Worm (Caenorhabditis elegans): Measurements from ENCODE around the gene chtb-2.

chtb-2 gene

DNA sequence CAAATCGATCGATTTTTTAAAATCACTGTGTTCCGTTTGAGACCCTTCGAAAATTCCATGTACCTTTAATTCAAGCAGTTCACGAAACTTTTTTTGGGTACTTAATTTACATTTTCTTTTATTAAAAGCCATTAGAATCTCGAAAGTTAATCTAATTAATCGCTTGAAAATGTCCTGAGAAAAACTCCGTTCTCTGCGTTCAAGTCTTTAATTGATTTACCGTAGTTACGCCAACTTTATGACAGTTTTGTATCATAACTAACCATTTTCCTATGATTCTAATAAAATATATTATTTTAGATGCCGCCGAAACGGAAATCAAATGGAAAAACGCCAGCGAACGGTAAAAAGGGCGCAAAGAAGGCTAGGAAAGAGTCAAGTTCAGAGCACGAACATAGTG, 28.8 kb upstream of the chtb-2 start, which contains the start of gene jhdm-1:
TSS of gene jhdm-1 (plus strand) at position 301 of the 400 bp plus-strand sequence.
- TF ChIP-seq aly-2 (tag; optimal IDR thresholded peaks at IDR 0.05) (no peak), unc-62 (GFP tag; optimal IDR thresholded peaks at IDR 0.05) (no peak), ztf-11 (tag; optimal IDR thresholded peaks at IDR 0.05) (no peak), fkh-2 (tag; optimal IDR thresholded peaks at IDR 0.05) (no peak), nhr-11 (tag; optimal IDR thresholded peaks at IDR 0.05) (no peak), eor-1 (tag; optimal IDR thresholded peaks at IDR 0.05) (no peak), nhr-28 (tag; optimal IDR thresholded peaks at IDR 0.05) (no peak)

DNA sequence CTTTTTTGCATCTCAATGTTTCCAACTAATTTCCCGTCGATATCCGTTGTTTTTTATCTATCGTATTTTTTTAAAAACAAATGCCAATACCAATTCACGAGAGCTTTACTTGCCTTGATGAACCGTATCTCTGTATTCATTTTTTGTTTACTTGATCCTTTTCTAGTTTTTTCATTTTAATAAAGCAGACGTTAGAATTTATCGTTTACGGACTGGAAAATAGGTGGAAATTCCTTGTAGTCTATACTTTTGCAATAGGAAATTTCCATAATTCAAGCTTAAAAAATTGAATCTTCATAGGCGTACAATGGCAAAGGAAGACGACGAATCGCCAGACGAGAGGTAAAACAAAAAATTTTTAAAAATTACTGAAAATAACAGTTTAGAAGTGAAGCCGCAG, 23.2 kb upstream of the chtb-2 start, which contains the start of gene algn-1:
TSS of gene algn-1 (plus strand) at position 301 of the 400 bp plus-strand sequence.
- TF ChIP-seq ceh-82 (tag; optimal IDR thresholded peaks at IDR 0.05): no peak
- TF ChIP-seq ceh-28 (tag; optimal IDR thresholded peaks at IDR 0.05): no peak
- no peak for TF ChIP-seq nhr-11 (tag; optimal IDR thresholded peaks at IDR 0.05)
- no peak for TF ChIP-seq zag-1 (tag; optimal IDR thresholded peaks at IDR 0.05)
- TF ChIP-seq nhr-43 (tag; optimal IDR thresholded peaks at IDR 0.05; ENCODE audit: poor library complexity, severe bottlenecking): no peak
- no peak for TF ChIP-seq eor-1 (tag; optimal IDR thresholded peaks at IDR 0.05)
- TF ChIP-seq pqm-1 (tag; optimal IDR thresholded peaks at IDR 0.05): no peak
- TF ChIP-seq jun-1 (tag; optimal IDR thresholded peaks at IDR 0.05): no peak
- TF ChIP-seq lsy-12 (tag; optimal IDR thresholded peaks at IDR 0.05): no peak
- no peak for TF ChIP-seq ztf-11 (tag; optimal IDR thresholded peaks at IDR 0.05)
- no peak for TF ChIP-seq nhr-25 (tag; optimal IDR thresholded peaks at IDR 0.05)
- TF ChIP-seq nhr-237 (tag; optimal IDR thresholded peaks at IDR 0.05): no peak
- no peak for TF ChIP-seq R02D3.7 (tag; optimal IDR thresholded peaks at IDR 0.05)
- no peak for TF ChIP-seq unc-39 (tag; optimal IDR thresholded peaks at IDR 0.05)
- no peak for TF ChIP-seq fkh-2 (tag; optimal IDR thresholded peaks at IDR 0.05)
- no peak for TF ChIP-seq ceh-9 (tag; optimal IDR thresholded peaks at IDR 0.05)
- no peak for TF ChIP-seq snpc-4 (tag; optimal IDR thresholded peaks at IDR 0.05)

DNA sequence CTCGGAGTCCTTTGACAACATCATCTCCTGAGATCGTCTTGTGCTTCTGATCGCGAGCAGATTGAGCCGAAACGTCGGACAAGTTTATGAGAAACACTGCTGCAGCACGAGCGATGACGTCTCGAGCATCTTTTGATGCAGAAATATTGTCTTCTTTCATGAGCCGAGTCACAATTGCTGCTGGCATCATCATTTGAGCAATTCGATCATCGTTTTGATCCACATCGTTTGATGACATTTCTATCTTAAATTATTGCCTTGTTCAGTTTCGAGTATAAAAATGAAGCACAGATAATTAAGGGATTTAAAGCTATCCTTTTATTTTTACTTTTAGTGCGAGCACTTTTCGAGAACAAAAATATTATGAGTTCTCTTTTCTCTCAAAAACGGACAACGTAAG, 20.4 kb upstream of the chtb-2 start, which contains the start of gene T26A5.8:
TSS of gene T26A5.8 (minus strand) at position 247 of the 400 bp plus-strand sequence.
- TF ChIP-seq ztf-11 (tag; optimal IDR thresholded peaks at IDR 0.05): no peak
- no peak for TF ChIP-seq R02D3.7 (tag; optimal IDR thresholded peaks at IDR 0.05)
- no peak for TF ChIP-seq zag-1 (tag; optimal IDR thresholded peaks at IDR 0.05)
- no peak for TF ChIP-seq tbx-2 (tag; optimal IDR thresholded peaks at IDR 0.05)
- no peak for TF ChIP-seq ZK546.5 (tag; optimal IDR thresholded peaks at IDR 0.05)
- no peak for TF ChIP-seq lin-15B (tag; optimal IDR thresholded peaks at IDR 0.05)
- peak; percentile 20 for TF ChIP-seq elt-2 (tag; optimal IDR thresholded peaks at IDR 0.05)
- TF ChIP-seq nhr-25 (tag; optimal IDR thresholded peaks at IDR 0.05): no peak
- TF ChIP-seq fos-1 (tag; optimal IDR thresholded peaks at IDR 0.05): no peak
- TF ChIP-seq nhr-23 (tag; optimal IDR thresholded peaks at IDR 0.05): no peak
- TF ChIP-seq fkh-2 (tag; optimal IDR thresholded peaks at IDR 0.05): no peak
- TF ChIP-seq nfya-1 (tag; optimal IDR thresholded peaks at IDR 0.05; ENCODE audit: insufficient read depth): peak; percentile 10
- no peak for TF ChIP-seq nhr-237 (tag; optimal IDR thresholded peaks at IDR 0.05)
- no peak for TF ChIP-seq mdl-1 (tag; optimal IDR thresholded peaks at IDR 0.05)
- TF ChIP-seq ceh-16 (tag; optimal IDR thresholded peaks at IDR 0.05): no peak
- TF ChIP-seq skn-1 (tag; optimal IDR thresholded peaks at IDR 0.05): no peak
- no peak for TF ChIP-seq nhr-28 (tag; optimal IDR thresholded peaks at IDR 0.05)
- no peak for TF ChIP-seq jun-1 (tag; optimal IDR thresholded peaks at IDR 0.05)
- TF ChIP-seq nhr-43 (tag; optimal IDR thresholded peaks at IDR 0.05; ENCODE audit: poor library complexity, severe bottlenecking): peak; percentile 40
- no peak for TF ChIP-seq elt-1 (tag; optimal IDR thresholded peaks at IDR 0.05)
- TF ChIP-seq pha-4 (tag; optimal IDR thresholded peaks at IDR 0.05): no peak
- no peak for TF ChIP-seq fkh-10 (GFP tag; optimal IDR thresholded peaks at IDR 0.05)
- TF ChIP-seq ama-1 (optimal IDR thresholded peaks at IDR 0.05): peak; percentile 96
- TF ChIP-seq lsy-12 (tag; optimal IDR thresholded peaks at IDR 0.05): peak; percentile 30
- TF ChIP-seq nhr-12 (tag; optimal IDR thresholded peaks at IDR 0.05): no peak

DNA sequence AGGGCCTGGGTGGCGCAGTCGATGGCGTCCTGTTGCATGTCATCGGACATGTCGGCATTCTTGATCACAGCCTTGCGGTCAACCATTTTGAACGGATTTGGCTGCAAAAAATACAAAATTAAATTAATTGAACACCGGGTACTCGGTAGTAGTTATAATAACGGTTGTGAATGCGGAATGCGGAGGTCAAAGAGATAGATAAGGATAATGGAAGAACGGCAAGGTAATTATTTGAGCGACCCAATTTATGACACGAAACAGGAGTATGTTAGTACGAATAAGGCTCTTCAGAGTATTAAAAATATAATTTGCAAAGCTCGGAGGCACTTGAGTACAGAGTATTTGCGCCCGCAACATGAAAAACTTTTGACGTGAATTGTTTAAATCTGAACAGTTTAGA, 19.3 kb upstream of the chtb-2 start, which contains the start of gene dlc-1:
TSS of gene dlc-1 (minus strand) at position 101 of the 400 bp plus-strand sequence.
- TF ChIP-seq ama-1 (optimal IDR thresholded peaks at IDR 0.05): no peak
- no peak for TF ChIP-seq zag-1 (tag; optimal IDR thresholded peaks at IDR 0.05)
- TF ChIP-seq R02D3.7 (tag; optimal IDR thresholded peaks at IDR 0.05): no peak
- no peak for TF ChIP-seq nhr-67 (tag; optimal IDR thresholded peaks at IDR 0.05)
- no peak for TF ChIP-seq hmg-11 (tag; optimal IDR thresholded peaks at IDR 0.05)
- TF ChIP-seq mml-1 (tag; optimal IDR thresholded peaks at IDR 0.05): no peak
- no peak for TF ChIP-seq snpc-4 (tag; optimal IDR thresholded peaks at IDR 0.05)
- TF ChIP-seq aly-2 (tag; optimal IDR thresholded peaks at IDR 0.05): no peak
- TF ChIP-seq skn-1 (tag; optimal IDR thresholded peaks at IDR 0.05): no peak
